Fruit fly (Drosophila melanogaster) whole organism, prepupa: Measurements from ENCODE around the gene Calx.

ENCODE experiments used
- CG10669 ChIP-seq: fragments of 200-800 bp; sonication (Bioruptor generic); optimal IDR thresholded peaks from 3 replicates; lab custom pipeline; 2018; ENCODE audit warnings: missing biosample characterization, mild to moderate bottlenecking, missing genetic modification characterization, moderate library complexity
- CG11294 ChIP-seq: fragments of 200-800 bp; sonication (Bioruptor generic); IDR thresholded peaks from 2 replicates; pipeline ENCODE4 v1.3.6; 2022; ENCODE audit warnings: missing biosample characterization, missing genetic modification characterization
- CG11762 ChIP-seq: fragments of 200-800 bp; sonication (Bioruptor generic); optimal IDR thresholded peaks from 3 replicates; lab custom pipeline; 2016; ENCODE audit warnings: missing biosample characterization, missing genetic modification characterization; ENCODE audit not compliant: insufficient read depth
- CG11902 ChIP-seq: fragments of 200-800 bp; sonication (Bioruptor generic); optimal IDR thresholded peaks from 3 replicates; lab custom pipeline; 2016; ENCODE audit warnings: missing biosample characterization, missing genetic modification characterization
- CG1621 ChIP-seq: fragments of 200-800 bp; sonication (Bioruptor generic); optimal IDR thresholded peaks from 3 replicates; lab custom pipeline; 2018; ENCODE audit warnings: missing biosample characterization, mild to moderate bottlenecking, missing genetic modification characterization
- CG16779 ChIP-seq: fragments of 200-800 bp; sonication (Bioruptor generic); optimal IDR thresholded peaks from 3 replicates; lab custom pipeline; 2017; ENCODE audit warnings: missing biosample characterization, mild to moderate bottlenecking, missing genetic modification characterization
- CG3032 ChIP-seq: fragments of 200-800 bp; optimal IDR thresholded peaks from 2 replicates; lab custom pipeline; 2019; ENCODE audit warnings: missing biosample characterization, mild to moderate bottlenecking, missing genetic modification characterization, moderate library complexity
- CG31627 ChIP-seq: fragments of 200-800 bp; sonication (Bioruptor generic); optimal IDR thresholded peaks from 3 replicates; lab custom pipeline; 2016; ENCODE audit warnings: missing biosample characterization, missing genetic modification characterization
- CG32006 ChIP-seq: fragments of 200-800 bp; sonication (Bioruptor generic); optimal IDR thresholded peaks from 3 replicates; lab custom pipeline; 2017; ENCODE audit warnings: missing biosample characterization, mild to moderate bottlenecking, missing genetic modification characterization
- CG34406 ChIP-seq: fragments of 200-800 bp; sonication (Bioruptor generic); optimal IDR thresholded peaks from 3 replicates; lab custom pipeline; 2016; ENCODE audit warnings: missing biosample characterization, missing genetic modification characterization
- CG6163 ChIP-seq: fragments of 200-800 bp; sonication (Bioruptor generic); IDR thresholded peaks from 3 replicates; pipeline ENCODE4 v1.3.6; 2022; ENCODE audit warnings: missing biosample characterization, missing genetic modification characterization
- CG6276 ChIP-seq: fragments of 200-800 bp; sonication (Bioruptor generic); optimal IDR thresholded peaks from 2 replicates; lab custom pipeline; 2017; ENCODE audit warnings: missing biosample characterization, mild to moderate bottlenecking, missing genetic modification characterization
- CG6792 ChIP-seq: fragments of 200-800 bp; sonication (Bioruptor generic); optimal IDR thresholded peaks from 3 replicates; lab custom pipeline; 2016; ENCODE audit warnings: missing biosample characterization, missing genetic modification characterization
- CG6808 ChIP-seq: fragments of 200-800 bp; sonication (Bioruptor generic); optimal IDR thresholded peaks from 3 replicates; lab custom pipeline; 2017; ENCODE audit warnings: missing biosample characterization, missing genetic modification characterization, mild to moderate bottlenecking, moderate library complexity, missing genetic modification reagents
- CG7368 ChIP-seq: fragments of 200-800 bp; sonication (Bioruptor generic); optimal IDR thresholded peaks from 3 replicates; lab custom pipeline; 2016; ENCODE audit warnings: missing biosample characterization, missing genetic modification characterization
- CG8119 ChIP-seq: fragments of 200-800 bp; sonication (Bioruptor generic); IDR thresholded peaks from 3 replicates; pipeline ENCODE4 v1.3.6; 2022; ENCODE audit warnings: missing biosample characterization, missing genetic modification characterization
- CG8632 ChIP-seq: fragments of 200-800 bp; sonication (Bioruptor generic); optimal IDR thresholded peaks from 3 replicates; lab custom pipeline; 2016; ENCODE audit warnings: missing biosample characterization, missing genetic modification characterization
- CG9139 ChIP-seq: fragments of 200-800 bp; sonication (Bioruptor generic); optimal IDR thresholded peaks from 3 replicates; lab custom pipeline; 2017; ENCODE audit warnings: missing biosample characterization, mild to moderate bottlenecking, missing genetic modification characterization
- Eip75B ChIP-seq: fragments of 200-800 bp; sonication (Bioruptor generic); optimal IDR thresholded peaks from 3 replicates; lab custom pipeline; 2016; ENCODE audit warnings: missing biosample characterization, missing genetic modification characterization
- Eip78C ChIP-seq: fragments of 200-800 bp; sonication (Bioruptor generic); peaks from one replicate; lab custom pipeline; 2016; ENCODE audit warnings: missing biosample characterization, missing genetic modification characterization
- Ets21C ChIP-seq: fragments of 200-800 bp; sonication (Bioruptor generic); optimal IDR thresholded peaks from 3 replicates; lab custom pipeline; 2016; ENCODE audit warnings: missing biosample characterization, missing genetic modification characterization
- Ets96B ChIP-seq: fragments of 200-800 bp; optimal IDR thresholded peaks from 2 replicates; lab custom pipeline; 2019; ENCODE audit warnings: missing biosample characterization, mild to moderate bottlenecking, missing genetic modification characterization, moderate library complexity
- Gug ChIP-seq: fragments of 200-800 bp; sonication (Bioruptor generic); IDR thresholded peaks from 2 replicates; pipeline ENCODE4 v1.3.6; 2022; ENCODE audit warnings: missing biosample characterization, missing genetic modification characterization
- Hr39 ChIP-seq: fragments of 200-800 bp; sonication (Bioruptor generic); optimal IDR thresholded peaks from 2 replicates; lab custom pipeline; 2016; ENCODE audit warnings: missing biosample characterization, missing genetic modification characterization
- Hr4 ChIP-seq: fragments of 200-800 bp; sonication (Bioruptor generic); optimal IDR thresholded peaks from 3 replicates; lab custom pipeline; 2016; ENCODE audit warnings: missing biosample characterization, missing genetic modification characterization
- Lpt ChIP-seq: fragments of 200-800 bp; sonication (Bioruptor generic); optimal IDR thresholded peaks from 3 replicates; lab custom pipeline; 2016; ENCODE audit warnings: missing biosample characterization, missing genetic modification characterization
- Met ChIP-seq: fragments of 200-800 bp; sonication (Bioruptor generic); optimal IDR thresholded peaks from 3 replicates; lab custom pipeline; 2016; ENCODE audit warnings: missing biosample characterization, missing genetic modification characterization
- Smox ChIP-seq: fragments of 200-800 bp; sonication (Bioruptor generic); optimal IDR thresholded peaks from 3 replicates; lab custom pipeline; 2016; ENCODE audit warnings: missing biosample characterization, missing genetic modification characterization
- Sox102F ChIP-seq: fragments of 200-800 bp; sonication (Bioruptor generic); optimal IDR thresholded peaks from 2 replicates; lab custom pipeline; 2016; ENCODE audit warnings: missing biosample characterization, mild to moderate bottlenecking, missing genetic modification characterization
- Sox14 ChIP-seq: fragments of 200-800 bp; sonication (Bioruptor generic); optimal IDR thresholded peaks from 3 replicates; lab custom pipeline; 2016; ENCODE audit warnings: missing biosample characterization, missing genetic modification characterization
- Sox15 ChIP-seq: fragments of 200-800 bp; sonication (Bioruptor generic); optimal IDR thresholded peaks from 3 replicates; lab custom pipeline; 2016; ENCODE audit warnings: missing biosample characterization, missing genetic modification characterization
- acj6 ChIP-seq: fragments of 200-800 bp; sonication (Bioruptor generic); optimal IDR thresholded peaks from 3 replicates; lab custom pipeline; 2016; ENCODE audit warnings: missing biosample characterization, missing genetic modification characterization
- cyc ChIP-seq: fragments of 200-800 bp; sonication (Bioruptor generic); optimal IDR thresholded peaks from 3 replicates; lab custom pipeline; 2016; ENCODE audit warnings: missing biosample characterization, missing genetic modification characterization
- dsx ChIP-seq: fragments of 200-800 bp; optimal IDR thresholded peaks from 3 replicates; lab custom pipeline; 2019; ENCODE audit warnings: missing biosample characterization, mild to moderate bottlenecking, missing genetic modification characterization, moderate library complexity; ENCODE audit not compliant: poor library complexity, severe bottlenecking
- eg ChIP-seq: fragments of 200-800 bp; sonication (Bioruptor generic); IDR thresholded peaks from 3 replicates; pipeline ENCODE4 v1.3.6; 2022; ENCODE audit warnings: missing biosample characterization, missing genetic modification characterization
- esn ChIP-seq: fragments of 200-800 bp; sonication (Bioruptor generic); optimal IDR thresholded peaks from 2 replicates; lab custom pipeline; 2016; ENCODE audit warnings: missing biosample characterization, mild to moderate bottlenecking, missing genetic modification characterization, moderate library complexity
- fd59A ChIP-seq: fragments of 200-800 bp; sonication (Bioruptor generic); optimal IDR thresholded peaks from 2 replicates; lab custom pipeline; 2017; ENCODE audit warnings: missing biosample characterization, mild to moderate bottlenecking, missing genetic modification characterization, missing genetic modification reagents
- net ChIP-seq: fragments of 200-800 bp; sonication (Bioruptor generic); optimal IDR thresholded peaks from 3 replicates; lab custom pipeline; 2016; ENCODE audit warnings: missing biosample characterization, missing genetic modification characterization
- pdm3 ChIP-seq: fragments of 200-800 bp; sonication (Bioruptor generic); optimal IDR thresholded peaks from 3 replicates; lab custom pipeline; 2016; ENCODE audit warnings: missing biosample characterization, missing genetic modification characterization
- spab ChIP-seq: fragments of 200-800 bp; sonication (Bioruptor generic); optimal IDR thresholded peaks from 2 replicates; lab custom pipeline; 2017; ENCODE audit warnings: missing biosample characterization, mild to moderate bottlenecking, missing genetic modification characterization, missing genetic modification reagents
- vri ChIP-seq: fragments of 200-800 bp; sonication (Bioruptor generic); optimal IDR thresholded peaks from 3 replicates; lab custom pipeline; 2016; ENCODE audit warnings: missing biosample characterization, mild to moderate bottlenecking, missing genetic modification characterization

Gene Calx

dm6 chr3R:20948448-20949174 lies 29.4 kb upstream of the Calx start, which contains the start of gene Atpalpha (continued):
- TF ChIP-seq Eip75B (GFP tag; lab: Kevin White, UChicago) (peak; percentile 14), CG8119 (GFP tag; lab: Robert Waterston, UW) (0 out of 3 replicates have a peak, but pooled peaks have one; percentile 20), CG34406 (GFP tag; lab: Kevin White, UChicago) (no peak), CG8632 (GFP tag; lab: Kevin White, UChicago) (no peak), spab (GFP tag; lab: Kevin White, UChicago) (no peak), net (GFP tag; lab: Kevin White, UChicago) (no peak), Smox (no peak), Eip78C (GFP tag; lab: Kevin White, UChicago) (peak; percentile 78), dsx (GFP tag; lab: Kevin White, UChicago) (no peak), Hr39 (GFP tag; lab: Kevin White, UChicago) (no peak), CG3032 (no peak), Met (GFP tag; lab: Kevin White, UChicago) (no peak), CG11294 (GFP tag; lab: Robert Waterston, UW) (no peak), cyc (no peak), Hr4 (GFP tag; lab: Kevin White, UChicago) (no peak), vri (GFP tag; lab: Kevin White, UChicago) (peak; percentile 37)

- TF ChIP-seq Sox14 (no peak), CG11294 (GFP tag; lab: Robert Waterston, UW) (no peak), CG1621 (tag; lab: Kevin White, UChicago) (no peak), CG16779 (no peak), CG6276 (GFP tag; lab: Kevin White, UChicago) (peak; percentile 28), Lpt (GFP tag; lab: Kevin White, UChicago) (no peak), acj6 (GFP tag; lab: Kevin White, UChicago) (no peak), dsx (GFP tag; lab: Kevin White, UChicago) (no peak), Hr4 (GFP tag; lab: Kevin White, UChicago) (no peak), CG7368 (GFP tag; lab: Kevin White, UChicago) (no peak), Eip75B (GFP tag; lab: Kevin White, UChicago) (no peak), CG10669 (GFP tag; lab: Kevin White, UChicago) (no peak), CG8632 (GFP tag; lab: Kevin White, UChicago) (no peak), spab (GFP tag; lab: Kevin White, UChicago) (no peak), CG32006 (GFP tag; lab: Kevin White, UChicago) (no peak), pdm3 (no peak), Gug (GFP tag; lab: Robert Waterston, UW) (no peak), CG11902 (GFP tag; lab: Kevin White, UChicago) (no peak), eg (GFP tag; lab: Robert Waterston, UW) (peak; percentile 46; the same call in 2 of the 3 replicates), CG6163 (GFP tag; lab: Robert Waterston, UW) (0 out of 3 replicates have a peak, but pooled peaks have one; percentile 11), CG8119 (GFP tag; lab: Robert Waterston, UW) (no peak), fd59A (no peak)
- TF ChIP-seq, all 60 proteins: peak for 3
Measured at dm6 chr3R:20949175-20949748, 28.7 kb upstream of the Calx start.

- TF ChIP-seq CG11902 (GFP tag; lab: Kevin White, UChicago), result no peak
- no peak for TF ChIP-seq spab (GFP tag; lab: Kevin White, UChicago)
- TF ChIP-seq CG11762 (GFP tag; lab: Kevin White, UChicago), result no peak
- TF ChIP-seq CG34406 (GFP tag; lab: Kevin White, UChicago), result peak; percentile 11
- no peak for TF ChIP-seq CG6808 (GFP tag; lab: Kevin White, UChicago)
- TF ChIP-seq Hr39 (GFP tag; lab: Kevin White, UChicago), result no peak
- TF ChIP-seq vri (GFP tag; lab: Kevin White, UChicago), result no peak
- TF ChIP-seq dsx (GFP tag; lab: Kevin White, UChicago), result no peak
- no peak for TF ChIP-seq Ets96B (tag; lab: Kevin White, UChicago)
- no peak for TF ChIP-seq Sox102F (GFP tag; lab: Kevin White, UChicago)
- no peak for TF ChIP-seq esn
- TF ChIP-seq Sox15, result no peak
- no peak for TF ChIP-seq CG9139
- TF ChIP-seq Ets21C, result no peak
- peak; percentile 22 for TF ChIP-seq CG6276 (GFP tag; lab: Kevin White, UChicago)
- peak; percentile 28; the same call in 1 of the 3 replicates for TF ChIP-seq eg (GFP tag; lab: Robert Waterston, UW)
- peak; percentile 33 for TF ChIP-seq CG8632 (GFP tag; lab: Kevin White, UChicago)
- no peak for TF ChIP-seq CG6792
- no peak for TF ChIP-seq CG1621 (tag; lab: Kevin White, UChicago)
- TF ChIP-seq CG31627 (GFP tag; lab: Kevin White, UChicago), result no peak
- no peak for TF ChIP-seq Met (GFP tag; lab: Kevin White, UChicago)
- peak; percentile 78 for TF ChIP-seq Eip78C (GFP tag; lab: Kevin White, UChicago)
Measured at dm6 chr3R:20949749-20950676, 28.0 kb upstream of the Calx start.
